Worm (Caenorhabditis elegans) whole organism, midembryonic: ENCODE data around the gene nhr-161.

Experiments
- T22C8.4 ChIP-seq: fragments of 200-800 bp; sonication (Bioruptor generic); IDR thresholded peaks from 2 replicates; pipeline ENCODE4 v1.3.6; 2022; ENCODE audit warnings: missing genetic modification characterization, missing compliant biosample characterization
- cog-1 ChIP-seq: sonication (generic microtip); optimal IDR thresholded peaks from 2 replicates; lab custom pipeline; 2016; ENCODE audit warnings: missing genetic modification characterization, missing compliant biosample characterization
- flt-1 ChIP-seq: fragments of 200-800 bp; sonication (Bioruptor generic); IDR thresholded peaks from 2 replicates; pipeline ENCODE4 v1.3.6; 2022; ENCODE audit warnings: missing genetic modification characterization, missing compliant biosample characterization
- klf-2 ChIP-seq: fragments of 200-800 bp; sonication (Bioruptor generic); conservative IDR thresholded peaks from 2 replicates; pipeline ENCODE4 v1.3.6; 2022; ENCODE audit warnings: missing genetic modification reagents, missing genetic modification characterization, missing compliant biosample characterization
- med-1 ChIP-seq: sonication (generic microtip); optimal IDR thresholded peaks from 2 replicates; lab custom pipeline; 2017; ENCODE audit warnings: missing genetic modification characterization, mild to moderate bottlenecking, missing compliant biosample characterization, antibody characterized with exemption, missing genetic modification reagents; ENCODE audit not compliant: insufficient read depth
- ref-1 ChIP-seq: fragments of 200-800 bp; sonication (Bioruptor generic); conservative IDR thresholded peaks from 2 replicates; pipeline ENCODE4 v1.3.6; 2022; ENCODE audit warnings: missing genetic modification reagents, missing genetic modification characterization, missing compliant biosample characterization
- tab-1 ChIP-seq: fragments of 200-800 bp; sonication (Bioruptor generic); IDR thresholded peaks from 2 replicates; pipeline ENCODE4 v1.3.6; 2022; ENCODE audit warnings: missing genetic modification characterization, missing compliant biosample characterization
- ztf-23 ChIP-seq: fragments of 200-800 bp; sonication (Bioruptor generic); IDR thresholded peaks from 2 replicates; pipeline ENCODE4 v1.3.6; 2022; ENCODE audit warnings: missing genetic modification reagents, missing genetic modification characterization, missing compliant biosample characterization
- ztf-29 ChIP-seq: fragments of 200-800 bp; sonication (Bioruptor generic); IDR thresholded peaks from 2 replicates; pipeline ENCODE4 v1.3.6; 2022; ENCODE audit warnings: missing genetic modification reagents, missing genetic modification characterization, missing compliant biosample characterization

nhr-161 gene

ce11 chrV:6982813-6983212 is at the start of gene nhr-161:
Gene nhr-161 (minus strand): TSS chrV:6982913.
- TF ChIP-seq ztf-23 = no peak
- TF ChIP-seq cog-1 (tag; lab: Kevin White, UChicago) = no peak
- no peak for TF ChIP-seq med-1
- no peak for TF ChIP-seq ref-1 (GFP tag; lab: Robert Waterston, UW)
- no peak for TF ChIP-seq ztf-29 (GFP tag; lab: Robert Waterston, UW)
- no peak for TF ChIP-seq klf-2 (GFP tag; lab: Robert Waterston, UW)
- TF ChIP-seq tab-1 = no peak
- no peak for TF ChIP-seq flt-1 (GFP tag; lab: Robert Waterston, UW)

DNA sequence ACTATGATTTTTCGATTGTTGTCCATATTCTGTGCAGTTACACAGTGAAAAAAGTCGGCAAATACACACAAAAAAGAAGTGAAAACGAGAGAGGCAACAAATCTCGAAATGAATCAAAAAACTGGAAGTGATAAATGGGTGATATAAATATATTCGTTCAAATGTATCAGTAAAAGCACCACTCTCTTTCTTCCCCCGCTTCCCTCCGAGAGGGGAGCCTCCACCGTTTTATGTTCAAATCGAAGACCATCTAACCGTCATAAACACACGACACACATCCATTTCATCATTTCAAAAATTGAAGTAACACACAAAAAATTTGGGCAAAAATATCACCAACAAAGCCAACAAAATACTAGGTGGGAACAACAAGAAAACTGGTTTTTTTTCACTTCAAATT is 44.3 kb upstream of the nhr-161 start, which contains the start of gene F20A1.6:
F20A1.6 (minus strand) TSS at position 101 of the 400 bp plus-strand sequence.
- TF ChIP-seq tab-1 (no peak), med-1 (no peak), ref-1 (GFP tag; lab: Robert Waterston, UW) (no peak), ztf-23 (no peak), cog-1 (tag; lab: Kevin White, UChicago) (no peak), flt-1 (GFP tag; lab: Robert Waterston, UW) (no peak), T22C8.4 (GFP tag; lab: Robert Waterston, UW) (no peak), klf-2 (GFP tag; lab: Robert Waterston, UW) (no peak), ztf-29 (GFP tag; lab: Robert Waterston, UW) (no peak)

DNA sequence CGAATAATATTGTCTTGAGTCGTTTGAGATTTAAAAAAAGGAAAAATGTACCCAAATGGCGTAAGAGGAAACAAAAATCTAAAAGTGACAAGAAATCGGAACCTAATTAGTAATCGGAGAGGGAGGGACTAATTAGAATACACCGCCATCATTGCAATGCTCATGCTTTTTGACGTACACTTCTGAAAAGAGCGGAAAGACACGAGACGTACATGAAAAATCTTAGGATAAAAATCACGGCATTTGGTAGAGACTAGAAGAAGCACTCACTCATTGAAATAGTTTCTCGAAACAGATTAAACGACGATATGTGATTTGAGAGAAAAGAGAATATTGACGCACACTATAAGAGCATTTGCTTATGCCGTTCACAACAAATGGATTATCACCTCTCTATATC is 40.3 kb upstream of the nhr-161 start:
- TF ChIP-seq tab-1 (no peak), klf-2 (GFP tag; lab: Robert Waterston, UW) (no peak), flt-1 (GFP tag; lab: Robert Waterston, UW) (no peak), T22C8.4 (GFP tag; lab: Robert Waterston, UW) (no peak), ztf-29 (GFP tag; lab: Robert Waterston, UW) (no peak), ref-1 (GFP tag; lab: Robert Waterston, UW) (no peak), ztf-23 (no peak), cog-1 (tag; lab: Kevin White, UChicago) (no peak), med-1 (no peak)

DNA sequence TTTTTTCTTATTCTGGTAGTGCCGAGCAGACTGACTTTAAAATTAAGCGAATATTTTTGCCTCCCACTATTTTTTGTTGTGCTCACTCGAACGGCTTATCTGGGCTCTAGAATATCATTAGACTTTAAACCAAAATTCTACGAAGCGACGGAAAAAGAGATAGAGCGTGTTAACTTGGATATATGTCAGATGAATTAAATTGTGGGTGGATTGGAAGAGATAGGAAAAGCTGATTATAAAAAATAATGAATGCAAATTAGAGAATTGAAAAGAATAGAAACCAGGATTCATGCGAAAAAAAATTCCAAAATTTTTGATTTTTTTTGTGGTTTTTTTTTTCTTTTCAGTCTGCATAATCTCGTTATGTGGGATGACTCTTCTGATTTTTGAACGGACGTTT is 39.1 kb upstream of the nhr-161 start, which contains the start of gene F20A1.4:
F20A1.4 (minus strand) TSS at position 101 of the 400 bp plus-strand sequence.
- TF ChIP-seq tab-1 (no peak), med-1 (no peak), klf-2 (GFP tag; lab: Robert Waterston, UW) (no peak), ztf-29 (GFP tag; lab: Robert Waterston, UW) (no peak), ref-1 (GFP tag; lab: Robert Waterston, UW) (no peak), flt-1 (GFP tag; lab: Robert Waterston, UW) (no peak), cog-1 (tag; lab: Kevin White, UChicago) (no peak), ztf-23 (no peak), T22C8.4 (GFP tag; lab: Robert Waterston, UW) (no peak)

- no peak for TF ChIP-seq med-1
- TF ChIP-seq cog-1 (tag; lab: Kevin White, UChicago) = no peak
- TF ChIP-seq ztf-29 (GFP tag; lab: Robert Waterston, UW) = no peak
- no peak for TF ChIP-seq ref-1 (GFP tag; lab: Robert Waterston, UW)
- no peak for TF ChIP-seq T22C8.4 (GFP tag; lab: Robert Waterston, UW)
- no peak for TF ChIP-seq flt-1 (GFP tag; lab: Robert Waterston, UW)
Measured at ce11 chrV:7017059-7017458, 34.3 kb upstream of the nhr-161 start, which contains the start of gene srsx-32. Gene srsx-32 (plus strand): TSS chrV:7017359.

ce11 chrV:7015872-7016271 is 33.2 kb upstream of the nhr-161 start, which contains the start of gene C33G8.13:
Gene C33G8.13 (minus strand): TSS chrV:7015972.
- TF ChIP-seq ztf-23 (no peak), med-1 (no peak), ztf-29 (GFP tag; lab: Robert Waterston, UW) (no peak), flt-1 (GFP tag; lab: Robert Waterston, UW) (no peak), klf-2 (GFP tag; lab: Robert Waterston, UW) (no peak), ref-1 (GFP tag; lab: Robert Waterston, UW) (no peak), T22C8.4 (GFP tag; lab: Robert Waterston, UW) (no peak), tab-1 (no peak), cog-1 (tag; lab: Kevin White, UChicago) (no peak)

DNA sequence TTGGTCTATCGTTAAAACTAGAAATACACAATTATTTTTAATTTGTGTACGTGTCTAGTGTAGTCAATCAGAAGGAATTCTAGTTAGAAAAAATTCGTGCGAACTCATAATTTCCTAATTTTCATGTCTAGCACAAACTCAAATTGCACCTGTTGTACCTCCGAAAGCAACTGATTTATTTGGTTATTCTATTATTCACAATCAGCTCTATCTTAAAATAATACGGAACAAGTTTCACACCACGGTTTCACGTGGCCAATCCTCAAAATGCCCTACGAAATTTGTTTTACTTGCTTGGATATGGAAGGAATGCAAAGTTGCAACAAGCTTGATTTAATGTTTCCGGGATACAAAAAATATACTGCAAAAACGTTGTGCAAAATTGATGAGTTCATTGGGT is 29.9 kb upstream of the nhr-161 start, which contains the start of gene srw-127:
srw-127 (plus strand) TSS at position 301 of the 400 bp plus-strand sequence.
- TF ChIP-seq tab-1 = no peak
- no peak for TF ChIP-seq med-1

- TF ChIP-seq ref-1 (GFP tag; lab: Robert Waterston, UW) (no peak), tab-1 (no peak), med-1 (no peak), ztf-29 (GFP tag; lab: Robert Waterston, UW) (no peak), ztf-23 (no peak), flt-1 (GFP tag; lab: Robert Waterston, UW) (no peak), cog-1 (tag; lab: Kevin White, UChicago) (no peak), klf-2 (GFP tag; lab: Robert Waterston, UW) (no peak), T22C8.4 (GFP tag; lab: Robert Waterston, UW) (no peak)
Measured at ce11 chrV:7009461-7009860, 26.7 kb upstream of the nhr-161 start, which contains the start of gene C33G8.2. Gene C33G8.2 (plus strand): TSS chrV:7009761.

ce11 chrV:7007307-7007706 is 24.6 kb upstream of the nhr-161 start, which contains the start of gene drd-10:
Gene drd-10 (plus strand): TSS chrV:7007607.
- TF ChIP-seq tab-1 (no peak), T22C8.4 (GFP tag; lab: Robert Waterston, UW) (no peak), klf-2 (GFP tag; lab: Robert Waterston, UW) (no peak), cog-1 (tag; lab: Kevin White, UChicago) (no peak), ztf-23 (no peak), flt-1 (GFP tag; lab: Robert Waterston, UW) (no peak), ztf-29 (GFP tag; lab: Robert Waterston, UW) (no peak), ref-1 (GFP tag; lab: Robert Waterston, UW) (no peak), med-1 (no peak)

DNA sequence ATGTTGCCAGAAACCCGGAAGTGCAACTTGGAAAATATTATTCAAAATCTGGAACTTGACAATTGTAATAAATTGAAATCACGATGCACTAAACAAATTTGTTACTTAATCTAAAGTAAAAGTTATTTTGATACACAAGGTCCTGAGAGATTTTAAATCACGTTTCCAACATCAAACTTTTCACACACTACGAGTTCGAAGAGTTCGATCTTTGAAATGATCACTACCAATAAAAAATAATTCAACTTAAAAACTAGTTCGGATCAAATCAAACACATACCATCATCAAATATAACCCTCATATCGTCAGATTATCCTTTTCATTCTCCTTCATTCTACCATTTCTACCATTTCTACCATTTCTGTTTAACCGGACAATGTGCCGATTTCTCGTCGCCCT is 23.3 kb upstream of the nhr-161 start, which contains the start of gene spig-10:
spig-10 (plus strand) TSS at position 301 of the 400 bp plus-strand sequence.
- no peak for TF ChIP-seq med-1
- TF ChIP-seq ztf-23 = no peak
- TF ChIP-seq ztf-29 (GFP tag; lab: Robert Waterston, UW) = no peak
- no peak for TF ChIP-seq tab-1
- no peak for TF ChIP-seq flt-1 (GFP tag; lab: Robert Waterston, UW)
- TF ChIP-seq klf-2 (GFP tag; lab: Robert Waterston, UW) = no peak
- no peak for TF ChIP-seq cog-1 (tag; lab: Kevin White, UChicago)
- TF ChIP-seq T22C8.4 (GFP tag; lab: Robert Waterston, UW) = no peak
- no peak for TF ChIP-seq ref-1 (GFP tag; lab: Robert Waterston, UW)
